Worm (Caenorhabditis elegans) whole organism, L1 larva: ENCODE data around the gene rfc-2.

ENCODE experiments used
- blmp-1 ChIP-seq: fragments of 150-350 bp; optimal IDR thresholded peaks from 2 replicates; lab custom pipeline; 2014; ENCODE audit warnings: missing biosample characterization, missing genetic modification characterization
- elt-2 ChIP-seq: sonication (generic microtip); optimal IDR thresholded peaks from 2 replicates; lab custom pipeline; 2016; ENCODE audit warnings: missing genetic modification characterization, mild to moderate bottlenecking, inconsistent platforms, missing compliant biosample characterization, missing genetic modification reagents
- fkh-4 ChIP-seq: sonication (generic microtip); optimal IDR thresholded peaks from 2 replicates; lab custom pipeline; 2016; ENCODE audit warnings: missing compliant biosample characterization, missing genetic modification characterization, borderline replicate concordance
- jun-1 ChIP-seq: fragments of 150-350 bp; optimal IDR thresholded peaks from 2 replicates; lab custom pipeline; 2014; ENCODE audit warnings: missing biosample characterization, missing genetic modification reagents, missing genetic modification characterization
- lsy-2 ChIP-seq, 2 experiments: fragments of 150-350 bp; optimal IDR thresholded peaks; 2 replicates each; lab custom pipeline; 2014; ENCODE audit warnings: missing biosample characterization in 2 of 2, missing genetic modification characterization in 2 of 2
- mdl-1 ChIP-seq, 2 experiments: fragments of 150-350 bp; optimal IDR thresholded peaks; 2 replicates each; lab custom pipeline; 2014 to 2017; ENCODE audit warnings: missing biosample characterization in 2 of 2, missing genetic modification characterization in 2 of 2, inconsistent platforms in 1 of 2
- mep-1 ChIP-seq: fragments of 150-350 bp; optimal IDR thresholded peaks from 2 replicates; lab custom pipeline; 2014; ENCODE audit warnings: missing biosample characterization, missing genetic modification characterization
- nhr-76 ChIP-seq: sonication (generic microtip); optimal IDR thresholded peaks from 2 replicates; lab custom pipeline; 2017; ENCODE audit warnings: missing biosample characterization, missing genetic modification characterization
- pax-3 ChIP-seq: fragments of 200-800 bp; sonication (Bioruptor generic); optimal IDR thresholded peaks from 2 replicates; lab custom pipeline; 2018; ENCODE audit warnings: mild to moderate bottlenecking, missing genetic modification characterization, moderate library complexity, missing compliant biosample characterization
- snpc-4 ChIP-seq: fragments of 150-350 bp; optimal IDR thresholded peaks from 2 replicates; lab custom pipeline; 2014; ENCODE audit warnings: missing biosample characterization, missing genetic modification characterization
- snu-23 ChIP-seq: sonication (generic microtip); optimal IDR thresholded peaks from 2 replicates; lab custom pipeline; 2016; ENCODE audit warnings: missing genetic modification characterization, missing compliant biosample characterization
- unc-62 ChIP-seq: fragments of 150-350 bp; optimal IDR thresholded peaks from 2 replicates; lab custom pipeline; 2014; ENCODE audit warnings: missing biosample characterization, missing genetic modification reagents, missing genetic modification characterization
- ztf-11 ChIP-seq, 2 experiments: sonication (generic microtip); optimal IDR thresholded peaks; 2 replicates each; lab custom pipeline; 2016 to 2017; ENCODE audit warnings: missing genetic modification characterization in 2 of 2, missing biosample characterization in 1 of 2, missing compliant biosample characterization in 1 of 2

DNA sequence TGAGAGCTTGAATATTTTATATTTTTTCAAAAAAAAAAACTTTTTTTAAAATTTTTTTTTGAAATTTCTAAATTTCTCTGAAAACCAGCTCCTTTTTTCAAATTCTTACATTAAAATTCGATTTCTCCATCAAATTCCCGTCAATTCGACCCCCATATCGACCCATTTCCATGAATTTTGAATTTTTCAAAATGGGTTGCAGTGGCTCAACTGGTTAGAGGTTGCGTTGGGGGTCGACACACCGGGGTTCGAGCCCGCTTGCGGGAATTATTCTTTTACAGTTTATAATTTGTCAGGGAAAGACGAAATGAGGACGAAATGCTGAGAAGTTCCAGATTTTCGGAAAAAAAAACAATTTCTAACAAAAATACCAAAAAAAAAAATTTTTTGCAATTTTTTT, 47.0 kb downstream of the rfc-2 start:
- TF ChIP-seq ztf-11 (tag; optimal IDR thresholded peaks at IDR 0.05; lab: Kevin White, UChicago), result no peak
- TF ChIP-seq blmp-1, result no peak
- no peak for TF ChIP-seq snpc-4 (tag; lab: Kevin White, UChicago)
- TF ChIP-seq lsy-2 (tag; optimal IDR thresholded peaks at IDR 0.05; lab: Kevin White, UChicago), result no peak
- no peak for TF ChIP-seq nhr-76 (tag; lab: Kevin White, UChicago)
- TF ChIP-seq fkh-4 (tag; lab: Kevin White, UChicago), result no peak
- TF ChIP-seq jun-1 (tag; lab: Kevin White, UChicago), result no peak
- no peak for TF ChIP-seq snu-23
- TF ChIP-seq pax-3, result no peak
- TF ChIP-seq elt-2 (tag; lab: Kevin White, UChicago), result no peak
- TF ChIP-seq mep-1 (tag; lab: Kevin White, UChicago), result no peak
- no peak for TF ChIP-seq mdl-1 (tag; optimal IDR thresholded peaks at IDR 0.05; lab: Kevin White, UChicago)
- no peak for TF ChIP-seq unc-62 (GFP tag; lab: Kevin White, UChicago)
